Worm (Caenorhabditis elegans): ENCODE data around the gene F54C9.3.

ce11 chrII:8607662-8608061 lies 41.0 kb upstream of the F54C9.3 start, which contains the start of gene F28C6.10:
- TF ChIP-seq fkh-10 (GFP tag; optimal IDR thresholded peaks at IDR 0.05) (no peak), fkh-2 (tag; optimal IDR thresholded peaks at IDR 0.05) (no peak)
